Fruit fly (Drosophila melanogaster): ENCODE results near the gene nuf.

Gene nuf

DNA sequence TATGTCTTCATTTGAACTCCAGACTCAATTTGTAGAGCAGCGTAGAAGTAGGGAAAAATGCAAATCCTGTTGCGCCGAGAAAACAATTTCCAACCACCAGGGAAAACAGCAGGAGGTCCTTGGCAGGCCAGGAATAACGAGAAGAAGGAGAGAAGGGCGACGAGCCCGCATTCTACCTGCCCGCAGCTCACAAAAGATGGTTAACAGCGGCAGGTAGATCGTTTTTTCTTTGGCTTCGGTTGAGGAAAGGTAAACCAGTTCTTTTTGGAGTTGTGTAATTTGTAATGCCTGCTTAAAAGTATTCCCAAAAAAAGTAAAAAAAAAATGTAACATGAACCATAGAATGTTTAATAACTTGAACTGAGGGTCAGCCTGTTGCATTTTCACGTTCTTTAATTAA lies 85.5 kb downstream of the nuf start:
- TF ChIP-seq EcR (GFP tag; optimal IDR thresholded peaks at IDR 0.05) (peak; percentile 24), CG13204 (GFP tag; optimal IDR thresholded peaks at IDR 0.05) (no peak)

DNA sequence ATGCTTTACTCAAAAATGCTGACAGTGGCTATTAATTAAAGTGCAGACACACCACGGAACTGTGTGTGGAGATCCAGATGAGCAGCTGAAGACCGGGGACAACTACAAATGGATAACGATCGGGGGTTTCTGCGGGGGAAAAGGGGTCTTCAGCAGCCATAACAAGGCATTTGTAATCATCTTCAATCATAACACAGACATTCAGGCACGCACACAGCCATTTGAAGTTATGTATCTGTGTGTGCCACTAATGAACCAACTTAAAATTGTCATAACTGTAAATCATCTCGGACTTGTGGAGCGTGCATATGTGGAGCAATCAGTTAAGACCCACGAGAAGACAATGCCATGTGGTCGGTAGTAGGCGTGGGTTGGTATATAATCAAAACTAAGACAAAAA lies 91.5 kb downstream of the nuf start:
- no peak for TF ChIP-seq D1 (tag; optimal IDR thresholded peaks at IDR 0.05)
- no peak for TF ChIP-seq fd96Ca (GFP tag; IDR thresholded peaks at IDR 0.05)
